Fruit fly (Drosophila melanogaster) Kc167 (cell line): Measurements from ENCODE around the gene Tep3.

Source experiments
- Myc ChIP-seq: fragments of >200 bp; optimal IDR thresholded peaks from 2 replicates; lab custom pipeline; 2017; ENCODE audit warnings: missing external identifiers
- h ChIP-seq: fragments of >200 bp; optimal IDR thresholded peaks from 3 replicates; lab custom pipeline; 2018; ENCODE audit warnings: missing external identifiers
- psq ChIP-seq: fragments of >200 bp; optimal IDR thresholded peaks from 2 replicates; lab custom pipeline; 2017; ENCODE audit warnings: missing external identifiers
- ttk ChIP-seq: sonication (Bioruptor generic); optimal IDR thresholded peaks from 2 replicates; lab custom pipeline; 2017; ENCODE audit warnings: missing external identifiers

DNA sequence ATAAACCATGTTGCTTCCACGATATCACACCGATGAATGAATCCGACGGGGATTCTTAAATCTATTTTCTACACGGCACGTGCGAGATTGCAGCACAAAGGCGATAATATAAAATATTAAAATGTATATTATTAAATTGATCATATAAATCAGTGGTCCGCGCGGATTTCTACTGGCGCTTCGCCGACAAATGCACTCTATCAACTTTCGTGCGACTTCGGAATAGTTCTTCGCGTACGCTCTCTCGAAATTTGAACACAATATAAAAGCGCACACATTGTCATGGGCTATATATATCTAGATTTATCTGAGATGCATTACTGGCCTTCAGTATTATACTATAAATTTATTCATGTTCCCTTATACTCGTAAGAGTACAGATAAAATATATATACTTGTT is 13.9 kb downstream of the Tep3 start, which contains the start of gene CG33296:
- TF ChIP-seq psq (lab: Kevin White, UChicago) (no peak), ttk (lab: Kevin White, UChicago) (no peak), h (lab: Kevin White, UChicago) (no peak), Myc (lab: Kevin White, UChicago) (no peak)
